Worm (Caenorhabditis elegans): ENCODE results near the gene C10E2.2.

Gene C10E2.2

DNA sequence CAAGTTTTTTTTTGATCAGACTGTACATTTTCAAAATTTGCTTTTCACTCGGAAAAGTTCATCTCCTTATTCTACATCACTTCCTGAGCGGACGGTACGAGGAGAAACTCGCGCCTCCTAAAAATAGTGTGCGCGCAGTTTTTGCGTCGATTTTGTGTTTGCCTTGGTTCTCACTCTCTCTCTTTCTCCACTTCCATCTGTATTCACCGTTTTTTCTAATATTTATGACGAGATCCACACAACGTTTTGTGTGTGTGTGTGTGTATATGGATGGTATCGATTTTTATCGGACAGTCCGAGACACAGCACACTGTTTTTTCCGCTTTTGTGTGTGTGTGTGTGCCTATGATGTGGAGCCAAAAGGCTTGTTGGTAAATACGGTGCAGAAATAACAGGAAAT is 11.6 kb upstream of the C10E2.2 start (continued):
- TF ChIP-seq lin-26 (GFP tag; IDR thresholded peaks at IDR 0.05) (no peak), F22D6.2 (tag; optimal IDR thresholded peaks at IDR 0.05) (no peak), ccch-3 (GFP tag; optimal IDR thresholded peaks at IDR 0.05) (no peak)

DNA sequence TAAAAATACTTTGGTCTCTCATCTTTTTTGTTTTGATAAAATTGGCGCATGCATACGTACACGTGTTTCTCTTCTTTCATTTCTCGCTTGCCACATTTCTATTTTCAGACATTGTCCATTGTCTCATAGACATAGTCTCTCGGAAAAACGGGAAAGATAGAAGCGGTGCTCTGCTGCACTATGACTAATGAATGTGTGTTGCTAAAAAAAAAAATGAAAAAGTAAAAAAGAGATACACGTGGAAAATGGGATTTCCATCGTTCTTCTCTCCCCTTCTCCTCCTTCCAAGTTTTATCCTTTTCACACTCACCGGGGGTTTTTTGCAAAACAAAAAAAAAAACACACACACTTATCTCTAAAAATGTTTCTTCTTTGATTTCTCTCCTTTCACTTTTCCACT is 10.1 kb upstream of the C10E2.2 start:
- TF ChIP-seq Y79H2A.3 (GFP tag; conservative IDR thresholded peaks at IDR 0.05) (no peak), lin-40 (tag; optimal IDR thresholded peaks at IDR 0.05) (peak; percentile 5), F39B2.1 (GFP tag; IDR thresholded peaks at IDR 0.05) (no peak), tbp1 (GFP tag; optimal IDR thresholded peaks at IDR 0.05) (no peak), somi-1 (GFP tag; optimal IDR thresholded peaks at IDR 0.05) (peak; percentile 46), nfyb-1 (GFP tag; IDR thresholded peaks at IDR 0.05) (no peak), egl-18 (GFP tag; IDR thresholded peaks at IDR 0.05) (no peak), lin-35 (GFP tag; optimal IDR thresholded peaks at IDR 0.05) (no peak), ceh-79 (tag; optimal IDR thresholded peaks at IDR 0.05) (no peak)

DNA sequence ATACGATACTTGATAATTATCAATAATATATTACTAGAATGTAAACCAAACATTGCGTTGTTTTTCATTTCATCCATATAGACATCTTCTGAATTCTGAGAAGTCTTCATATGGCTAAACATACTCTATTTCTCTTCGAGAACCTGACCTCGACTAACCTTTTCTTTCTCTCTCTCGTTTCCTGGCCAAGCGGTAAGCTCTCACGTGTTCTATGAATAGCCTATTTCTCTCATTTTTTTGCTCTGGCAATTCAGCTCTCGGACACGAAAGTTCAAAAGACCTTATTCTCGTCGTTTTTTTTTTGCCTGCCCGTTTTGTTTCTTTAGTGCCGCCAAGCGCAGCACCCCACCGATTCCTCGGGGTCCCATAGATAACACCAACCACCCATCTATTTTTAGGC is 7.6 kb upstream of the C10E2.2 start:
- TF ChIP-seq nhr-179 (tag; optimal IDR thresholded peaks at IDR 0.05) (no peak), gei-17 (GFP tag; optimal IDR thresholded peaks at IDR 0.05) (no peak)

DNA sequence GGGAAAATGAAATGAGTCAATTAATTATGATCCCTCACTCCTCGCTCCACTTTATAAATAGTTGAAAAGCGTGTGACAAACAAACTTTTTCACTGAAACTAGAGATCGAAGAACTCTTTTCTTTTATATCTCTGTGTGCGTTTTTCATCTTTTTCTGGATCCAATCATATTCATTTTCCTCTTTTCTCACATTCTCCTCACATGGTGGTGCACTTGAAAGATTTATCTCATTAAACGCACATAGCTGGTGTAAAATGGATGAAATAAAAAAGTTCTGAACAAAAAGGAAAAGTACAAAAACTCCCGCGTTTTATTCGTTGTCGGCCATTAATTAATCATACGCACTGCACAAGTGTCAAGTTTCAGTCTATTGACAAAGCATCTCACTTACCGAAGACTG is 7.2 kb downstream of the C10E2.2 start:
- TF ChIP-seq mcd-1 (GFP tag; IDR thresholded peaks at IDR 0.05) (no peak), rec-8 (tag; optimal IDR thresholded peaks at IDR 0.05) (no peak), ceh-91 (GFP tag; IDR thresholded peaks at IDR 0.05) (no peak), K11D2.4 (GFP tag; IDR thresholded peaks at IDR 0.05) (no peak), ekl-4 (GFP tag; IDR thresholded peaks at IDR 0.05) (no peak), snpc-1.3 (tag; optimal IDR thresholded peaks at IDR 0.05; ENCODE audit: insufficient read depth) (no peak), somi-1 (GFP tag; optimal IDR thresholded peaks at IDR 0.05) (no peak), lsl-1 (GFP tag; optimal IDR thresholded peaks at IDR 0.05) (no peak), atf-7 (tag; optimal IDR thresholded peaks at IDR 0.05) (no peak), sea-2 (GFP tag; IDR thresholded peaks at IDR 0.05) (no peak), T07F8.4 (tag; optimal IDR thresholded peaks at IDR 0.05) (no peak), ceh-79 (tag; optimal IDR thresholded peaks at IDR 0.05) (no peak), T26A5.8 (tag; optimal IDR thresholded peaks at IDR 0.05) (no peak), hmg-1.2 (GFP tag; IDR thresholded peaks at IDR 0.05) (no peak), Y53G8AR.9 (GFP tag; conservative IDR thresholded peaks at IDR 0.05) (no peak), D2030.7 (GFP tag; IDR thresholded peaks at IDR 0.05) (no peak), ztf-28 (GFP tag; IDR thresholded peaks at IDR 0.05) (no peak)

ce11 chrX:16754474-16754873 is 9.4 kb downstream of the C10E2.2 start, which contains the start of gene C10E2.5:
Gene C10E2.5 (minus strand): TSS chrX:16754574.
- TF ChIP-seq dox-1 (GFP tag; IDR thresholded peaks at IDR 0.05) (no peak), F10E7.11 (tag; optimal IDR thresholded peaks at IDR 0.05) (no peak), ceh-58 (GFP tag; IDR thresholded peaks at IDR 0.05) (no peak), Y95B8A.8 (GFP tag; IDR thresholded peaks at IDR 0.05) (no peak), F33H1.4 (GFP tag; IDR thresholded peaks at IDR 0.05) (no peak), mes-4 (tag; optimal IDR thresholded peaks at IDR 0.05) (no peak), F22D6.2 (tag; optimal IDR thresholded peaks at IDR 0.05) (no peak), pbrm-1 (GFP tag; IDR thresholded peaks at IDR 0.05) (no peak), zfh-2 (GFP tag; conservative IDR thresholded peaks at IDR 0.05) (no peak), bed-1 (GFP tag; IDR thresholded peaks at IDR 0.05) (no peak), Y53G8AR.9 (GFP tag; conservative IDR thresholded peaks at IDR 0.05) (no peak), lag-1 (GFP tag; IDR thresholded peaks at IDR 0.05) (no peak), Y53F4B.3 (GFP tag; IDR thresholded peaks at IDR 0.05) (no peak), madf-6 (GFP tag; IDR thresholded peaks at IDR 0.05) (no peak), lin-40 (tag; optimal IDR thresholded peaks at IDR 0.05) (no peak)

All from whole organism, young adult.